Worm (Caenorhabditis elegans): ENCODE data around the gene chpf-1.

DNA sequence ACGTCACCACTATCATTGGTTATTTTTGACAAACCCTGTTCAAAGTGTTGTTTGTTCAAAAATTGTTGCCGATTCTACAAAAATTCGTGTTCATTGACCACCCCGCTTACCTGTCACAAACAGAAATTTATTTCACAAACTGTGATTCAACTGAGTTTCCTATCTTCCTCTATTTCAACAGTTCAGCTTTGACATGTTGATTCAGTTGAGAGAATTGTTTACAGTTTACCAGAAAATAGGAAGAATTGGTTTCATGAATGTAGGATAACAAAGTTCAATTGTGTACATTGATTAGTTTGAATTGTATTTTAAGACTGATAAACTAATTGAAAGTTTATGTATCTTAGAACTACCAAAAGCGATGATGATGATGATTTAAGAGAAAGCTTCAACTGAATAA lies 42.3 kb upstream of the chpf-1 start:
- TF ChIP-seq ref-1 (GFP tag; conservative IDR thresholded peaks at IDR 0.05) (no peak), klf-2 (GFP tag; conservative IDR thresholded peaks at IDR 0.05) (no peak), ztf-23 (GFP tag; IDR thresholded peaks at IDR 0.05) (no peak), T22C8.4 (GFP tag; IDR thresholded peaks at IDR 0.05) (no peak), cog-1 (tag; optimal IDR thresholded peaks at IDR 0.05) (no peak), med-1 (GFP tag; optimal IDR thresholded peaks at IDR 0.05; ENCODE audit: insufficient read depth) (no peak), ztf-29 (GFP tag; IDR thresholded peaks at IDR 0.05) (no peak), flt-1 (GFP tag; IDR thresholded peaks at IDR 0.05) (no peak)
